Worm (Caenorhabditis elegans) whole organism, young adult: ENCODE measurements around the gene F39G3.3.
A peak's percentile ranks its signal among the peaks of the same experiment; 100 is the strongest.

Source experiments
- ets-4 ChIP-seq: fragments of 200-800 bp; sonication (Bioruptor generic); optimal IDR thresholded peaks from 2 replicates; lab custom pipeline; 2018; ENCODE audit warnings: mild to moderate bottlenecking, missing genetic modification characterization, missing compliant biosample characterization
- hsf-1 ChIP-seq: fragments of 200-800 bp; sonication (Bioruptor generic); IDR thresholded peaks from 2 replicates; pipeline ENCODE4 v1.3.6; 2022; ENCODE audit warnings: missing genetic modification reagents, missing genetic modification characterization, missing compliant biosample characterization
- snpc-1.1 ChIP-seq: sonication (generic microtip); optimal IDR thresholded peaks from 2 replicates; lab custom pipeline; 2017; ENCODE audit warnings: missing genetic modification characterization, mild to moderate bottlenecking, missing compliant biosample characterization, antibody characterized with exemption, moderate library complexity, missing genotype, missing genetic modification reagents; ENCODE audit not compliant: insufficient read depth

ce11 chrV:4755308-4756029, 23.8 kb downstream of the F39G3.3 start, which contains the start of gene pgl-3:
- TF ChIP-seq ets-4 (GFP tag; lab: Kevin White, UChicago) (no peak), hsf-1 (GFP tag; lab: Robert Waterston, UW) (peak; percentile 83), snpc-1.1 (tag; lab: Kevin White, UChicago) (peak; percentile 18)
